Fruit fly (Drosophila melanogaster): ENCODE data around the gene TORIP.

Gene TORIP

dm6 chr3L:19846960-19847359 lies 42.1 kb upstream of the TORIP start (continued):
- TF ChIP-seq CG10321 (GFP tag; IDR thresholded peaks at IDR 0.05) (no peak), Nf-YC (tag; optimal IDR thresholded peaks at IDR 0.05) (no peak), Ravus (GFP tag; IDR thresholded peaks at IDR 0.05) (no peak), Elba2 (GFP tag; optimal IDR thresholded peaks at IDR 0.05) (no peak), bsh (GFP tag; optimal IDR thresholded peaks at IDR 0.05) (no peak), CG7786 (GFP tag; optimal IDR thresholded peaks at IDR 0.05) (no peak), seq (GFP tag; IDR thresholded peaks at IDR 0.05) (no peak), CG43689 (GFP tag; IDR thresholded peaks at IDR 0.05) (no peak), wdn (GFP tag; IDR thresholded peaks at IDR 0.05) (no peak), CG10543 (GFP tag; optimal IDR thresholded peaks at IDR 0.05) (no peak), HLH4C (GFP tag; IDR thresholded peaks at IDR 0.05; ENCODE audit: partially characterized antibody) (no peak), gfzf (GFP tag; optimal IDR thresholded peaks at IDR 0.05) (no peak), hbn (GFP tag; IDR thresholded peaks at IDR 0.05; ENCODE audit: partially characterized antibody) (no peak), MESR4 (GFP tag; optimal IDR thresholded peaks at IDR 0.05) (no peak), sisA (GFP tag; IDR thresholded peaks at IDR 0.05) (no peak), CG8290 (GFP tag; optimal IDR thresholded peaks at IDR 0.05) (no peak), CG8290 (tag; optimal IDR thresholded peaks at IDR 0.05) (no peak), ato (GFP tag; IDR thresholded peaks at IDR 0.05; ENCODE audit: partially characterized antibody) (no peak), Abd-B (GFP tag; optimal IDR thresholded peaks at IDR 0.05) (no peak), CG31365 (tag; optimal IDR thresholded peaks at IDR 0.05) (peak; percentile 30), pzg (GFP tag; optimal IDR thresholded peaks at IDR 0.05) (no peak), CG2712 (tag; optimal IDR thresholded peaks at IDR 0.05) (no peak), p53 (GFP tag; optimal IDR thresholded peaks at IDR 0.05) (no peak), zf30C (GFP tag; optimal IDR thresholded peaks at IDR 0.05) (no peak), CG15073 (GFP tag; optimal IDR thresholded peaks at IDR 0.05) (no peak), Doc3 (GFP tag; IDR thresholded peaks at IDR 0.05; ENCODE audit: partially characterized antibody) (no peak), sd (tag; optimal IDR thresholded peaks at IDR 0.05) (no peak), TFAM (GFP tag; optimal IDR thresholded peaks at IDR 0.05) (no peak), Taf1 (GFP tag; IDR thresholded peaks at IDR 0.05) (no peak), CG11560 (tag; IDR thresholded peaks at IDR 0.05) (no peak), bab2 (GFP tag; optimal IDR thresholded peaks at IDR 0.05) (no peak), Deaf1 (tag; optimal IDR thresholded peaks at IDR 0.05) (no peak), stwl (tag; optimal IDR thresholded peaks at IDR 0.05) (no peak), Eip74EF (GFP tag; optimal IDR thresholded peaks at IDR 0.05) (no peak), CG32767 (GFP tag; IDR thresholded peaks at IDR 0.05) (no peak), CG4617 (GFP tag; optimal IDR thresholded peaks at IDR 0.05; ENCODE audit: borderline replicate concordance) (no peak), ap (GFP tag; IDR thresholded peaks at IDR 0.05) (no peak), luna (GFP tag; optimal IDR thresholded peaks at IDR 0.05) (no peak), al (GFP tag; IDR thresholded peaks at IDR 0.05) (no peak), CG6765 (GFP tag; optimal IDR thresholded peaks at IDR 0.05) (peak; percentile 7), CG34422 (GFP tag; IDR thresholded peaks at IDR 0.05) (no peak), mld (GFP tag; IDR thresholded peaks at IDR 0.05; ENCODE audit: partially characterized antibody) (no peak), gem (tag; optimal IDR thresholded peaks at IDR 0.05) (no peak), ttk (GFP tag; IDR thresholded peaks at IDR 0.05) (no peak), CG2120 (GFP tag; optimal IDR thresholded peaks at IDR 0.05) (no peak), CG2678 (tag; optimal IDR thresholded peaks at IDR 0.05) (peak; percentile 46), CG4820 (GFP tag; optimal IDR thresholded peaks at IDR 0.05) (no peak), mirr (GFP tag; optimal IDR thresholded peaks at IDR 0.05) (peak; percentile 59), cad (GFP tag; optimal IDR thresholded peaks at IDR 0.05) (no peak), CG6689 (GFP tag; IDR thresholded peaks at IDR 0.05) (no peak), CG7556 (GFP tag; optimal IDR thresholded peaks at IDR 0.05) (peak; percentile 37), CG4854 (GFP tag; optimal IDR thresholded peaks at IDR 0.05) (no peak)
